Worm (Caenorhabditis elegans): ENCODE measurements around the gene C25H3.14.

Gene C25H3.14

ce11 chrII:5649236-5650004, 45.5 kb upstream of the C25H3.14 start, which contains the start of the genes sam-4, F59E12.17 and zyg-1 (continued):
- no peak for TF ChIP-seq F22D6.2 (tag; optimal IDR thresholded peaks at IDR 0.05)
- no peak for TF ChIP-seq unc-62 (GFP tag; optimal IDR thresholded peaks at IDR 0.05)
- no peak for TF ChIP-seq mxl-1 (tag; optimal IDR thresholded peaks at IDR 0.05)
- TF ChIP-seq K11D2.4 (GFP tag; IDR thresholded peaks at IDR 0.05), result no peak
- TF ChIP-seq sea-2 (GFP tag; IDR thresholded peaks at IDR 0.05), result no peak
- TF ChIP-seq lin-54 (GFP tag; optimal IDR thresholded peaks at IDR 0.05), result peak; percentile 74
- TF ChIP-seq F57C9.4 (tag; optimal IDR thresholded peaks at IDR 0.05), result no peak
- no peak for TF ChIP-seq B0336.3 (GFP tag; IDR thresholded peaks at IDR 0.05)
- no peak for TF ChIP-seq F10E7.11 (tag; optimal IDR thresholded peaks at IDR 0.05)
- TF ChIP-seq snpc-1.1 (tag; optimal IDR thresholded peaks at IDR 0.05; ENCODE audit: insufficient read depth), result no peak
- TF ChIP-seq F55B11.4 (tag; optimal IDR thresholded peaks at IDR 0.05; ENCODE audit: borderline replicate concordance, insufficient read depth), result no peak
- peak; percentile 91 for TF ChIP-seq dox-1 (GFP tag; IDR thresholded peaks at IDR 0.05)
- no peak for TF ChIP-seq nhr-27 (tag; optimal IDR thresholded peaks at IDR 0.05)
- TF ChIP-seq him-1 (tag; optimal IDR thresholded peaks at IDR 0.05), result no peak
- TF ChIP-seq ama-1 (optimal IDR thresholded peaks at IDR 0.05), result no peak
- TF ChIP-seq ama-1 (GFP tag; optimal IDR thresholded peaks at IDR 0.05), result no peak
- TF ChIP-seq ZK185.1 (tag; optimal IDR thresholded peaks at IDR 0.05; ENCODE audit: poor library complexity, severe bottlenecking), result peak; percentile 46
- TF ChIP-seq lir-1 (GFP tag; conservative IDR thresholded peaks at IDR 0.05), result 0 out of 2 replicates have a peak, but pooled peaks have one; percentile 8
- no peak for TF ChIP-seq tbx-9 (tag; optimal IDR thresholded peaks at IDR 0.05; ENCODE audit: borderline replicate concordance)
- TF ChIP-seq ztf-28 (GFP tag; IDR thresholded peaks at IDR 0.05), result peak; percentile 80; the same call in 1 of the 2 replicates
- no peak for TF ChIP-seq somi-1 (GFP tag; optimal IDR thresholded peaks at IDR 0.05)
- peak; percentile 76 for TF ChIP-seq efl-1 (GFP tag; optimal IDR thresholded peaks at IDR 0.05)
- TF ChIP-seq ekl-4 (GFP tag; IDR thresholded peaks at IDR 0.05), result no peak
- TF ChIP-seq ceh-79 (tag; optimal IDR thresholded peaks at IDR 0.05), result no peak
- peak; percentile 34 for TF ChIP-seq madf-8 (GFP tag; conservative IDR thresholded peaks at IDR 0.05)
- TF ChIP-seq fkh-3 (tag; optimal IDR thresholded peaks at IDR 0.05), result no peak
- peak; percentile 82 for TF ChIP-seq hmg-1.2 (GFP tag; IDR thresholded peaks at IDR 0.05)
- no peak for TF ChIP-seq ceh-58 (GFP tag; IDR thresholded peaks at IDR 0.05)
- TF ChIP-seq Y67H2A.10 (GFP tag; conservative IDR thresholded peaks at IDR 0.05), result no peak
- TF ChIP-seq lag-1 (GFP tag; IDR thresholded peaks at IDR 0.05), result no peak
- TF ChIP-seq nfyb-1 (GFP tag; IDR thresholded peaks at IDR 0.05), result peak; percentile 38; the same call in 1 of the 2 replicates
- peak; percentile 67 for TF ChIP-seq unc-130 (GFP tag; optimal IDR thresholded peaks at IDR 0.05)
- TF ChIP-seq mel-28 (tag; optimal IDR thresholded peaks at IDR 0.05; ENCODE audit: borderline replicate concordance), result no peak
- TF ChIP-seq madf-10 (tag; optimal IDR thresholded peaks at IDR 0.05), result no peak
- no peak for TF ChIP-seq bed-1 (GFP tag; IDR thresholded peaks at IDR 0.05)
- peak; percentile 13; the same call in 1 of the 2 replicates for TF ChIP-seq rcor-1 (GFP tag; IDR thresholded peaks at IDR 0.05)
- TF ChIP-seq F37B4.10 (GFP tag; IDR thresholded peaks at IDR 0.05), result no peak
- TF ChIP-seq mcd-1 (GFP tag; IDR thresholded peaks at IDR 0.05), result peak; percentile 85
- TF ChIP-seq Y56A3A.18 (GFP tag; IDR thresholded peaks at IDR 0.05), result no peak
- no peak for TF ChIP-seq rpc-1 (optimal IDR thresholded peaks at IDR 0.05)
- no peak for TF ChIP-seq rpc-1 (tag; optimal IDR thresholded peaks at IDR 0.05)
- TF ChIP-seq attf-5 (GFP tag; optimal IDR thresholded peaks at IDR 0.05), result peak; percentile 85
- no peak for TF ChIP-seq let-607 (tag; optimal IDR thresholded peaks at IDR 0.05)
- no peak for TF ChIP-seq hmg-20 (GFP tag; IDR thresholded peaks at IDR 0.05)
- TF ChIP-seq ztf-22 (GFP tag; optimal IDR thresholded peaks at IDR 0.05), result no peak
- TF ChIP-seq snpc-4 (GFP tag; optimal IDR thresholded peaks at IDR 0.05), result no peak
- peak; percentile 13 to 46 (median 32) for TF ChIP-seq snpc-4 (tag; optimal IDR thresholded peaks at IDR 0.05)
- no peak for TF ChIP-seq T07F8.4 (tag; optimal IDR thresholded peaks at IDR 0.05)
- no peak for TF ChIP-seq ccch-3 (GFP tag; optimal IDR thresholded peaks at IDR 0.05)
